Worm (Caenorhabditis elegans) whole organism, L1 larva: ENCODE measurements around the gene C50H11.13.
"Not testable (repeated sequence)": the region's sequence is repeated elsewhere in the genome, so short reads cannot be mapped to it uniquely, and the experiment has no call there.

ENCODE experiments used
- C34B4.2 ChIP-seq: sonication (generic microtip); optimal IDR thresholded peaks from 2 replicates; lab custom pipeline; 2017; ENCODE audit warnings: mild to moderate bottlenecking, missing genetic modification characterization, missing compliant biosample characterization
- F16B12.6 ChIP-seq: fragments of 150-350 bp; optimal IDR thresholded peaks from 2 replicates; lab custom pipeline; 2014; ENCODE audit warnings: missing biosample characterization, missing genetic modification characterization
- blmp-1 ChIP-seq: fragments of 150-350 bp; optimal IDR thresholded peaks from 2 replicates; lab custom pipeline; 2014; ENCODE audit warnings: missing biosample characterization, missing genetic modification characterization
- ceh-82 ChIP-seq, 3 experiments: fragments of 150-350 bp in 1 of 3; sonication (generic microtip) in 2 of 3; optimal IDR thresholded peaks; 2 replicates each; lab custom pipeline; 2014 to 2017; ENCODE audit warnings: missing biosample characterization in 3 of 3, missing genetic modification characterization in 3 of 3
- ceh-88 ChIP-seq: fragments of 200-800 bp; sonication (Bioruptor generic); IDR thresholded peaks from 2 replicates; pipeline ENCODE4 v1.3.6; 2022; ENCODE audit warnings: missing genetic modification characterization, missing compliant biosample characterization
- dpl-1 ChIP-seq, 3 experiments: fragments of 150-350 bp in 2 of 3; sonication (generic microtip) in 1 of 3; optimal IDR thresholded peaks; 2 replicates each; lab custom pipeline; 2014 to 2017; ENCODE audit warnings: missing biosample characterization in 3 of 3, missing genetic modification characterization in 3 of 3, missing genetic modification reagents in 3 of 3
- efl-1 ChIP-seq, 4 experiments: fragments of 150-350 bp; optimal IDR thresholded peaks in 3 of 4; peaks in 1 of 4; 1 replicate in 1 of 4; 2 replicates in 3 of 4; lab custom pipeline; 2014; ENCODE audit warnings: missing biosample characterization in 2 of 4, missing genetic modification characterization in 2 of 4, missing genetic modification reagents in 2 of 4
- efl-3 ChIP-seq: fragments of 200-800 bp; sonication (Bioruptor generic); optimal IDR thresholded peaks from 2 replicates; lab custom pipeline; 2018; ENCODE audit warnings: mild to moderate bottlenecking, missing genetic modification characterization, missing compliant biosample characterization
- fkh-8 ChIP-seq: sonication (generic microtip); optimal IDR thresholded peaks from 2 replicates; lab custom pipeline; 2016; ENCODE audit warnings: mild to moderate bottlenecking, missing genetic modification characterization, missing compliant biosample characterization
- fos-1 ChIP-seq: fragments of 150-350 bp; optimal IDR thresholded peaks from 2 replicates; lab custom pipeline; 2014; ENCODE audit warnings: missing biosample characterization, missing genetic modification characterization
- hpl-2 ChIP-seq: fragments of 150-350 bp; optimal IDR thresholded peaks from 2 replicates; lab custom pipeline; 2014; ENCODE audit warnings: missing biosample characterization, missing genetic modification reagents, missing genetic modification characterization
- isw-1 ChIP-seq: fragments of 200-800 bp; sonication (Bioruptor generic); IDR thresholded peaks from 2 replicates; pipeline ENCODE4 v1.3.6; 2022; ENCODE audit warnings: missing genetic modification characterization, missing compliant biosample characterization
- jun-1 ChIP-seq: fragments of 150-350 bp; optimal IDR thresholded peaks from 2 replicates; lab custom pipeline; 2014; ENCODE audit warnings: missing biosample characterization, missing genetic modification reagents, missing genetic modification characterization
- lin-13 ChIP-seq: fragments of 150-350 bp; optimal IDR thresholded peaks from 2 replicates; lab custom pipeline; 2014; ENCODE audit warnings: missing biosample characterization, missing genetic modification reagents, missing genetic modification characterization
- lin-35 ChIP-seq, 2 experiments: fragments of 150-350 bp; optimal IDR thresholded peaks; 2 replicates each; lab custom pipeline; 2014; ENCODE audit warnings: missing biosample characterization in 2 of 2, missing genetic modification characterization in 2 of 2, missing genetic modification reagents in 2 of 2
- lir-3 ChIP-seq: sonication (generic microtip); optimal IDR thresholded peaks from 2 replicates; lab custom pipeline; 2016; ENCODE audit warnings: mild to moderate bottlenecking, missing genetic modification characterization, moderate library complexity, missing compliant biosample characterization; ENCODE audit not compliant: poor library complexity
- mab-9 ChIP-seq: fragments of 200-800 bp; sonication (Bioruptor generic); IDR thresholded peaks from 2 replicates; pipeline ENCODE4 v1.3.6; 2022; ENCODE audit warnings: missing genetic modification reagents, missing genetic modification characterization, missing compliant biosample characterization
- mdl-1 ChIP-seq, 2 experiments: fragments of 150-350 bp; optimal IDR thresholded peaks; 2 replicates each; lab custom pipeline; 2014 to 2017; ENCODE audit warnings: missing biosample characterization in 2 of 2, missing genetic modification characterization in 2 of 2, inconsistent platforms in 1 of 2
- mef-2 ChIP-seq: fragments of 150-350 bp; optimal IDR thresholded peaks from 2 replicates; lab custom pipeline; 2014; ENCODE audit warnings: missing biosample characterization, missing genetic modification characterization
- mep-1 ChIP-seq: fragments of 150-350 bp; optimal IDR thresholded peaks from 2 replicates; lab custom pipeline; 2014; ENCODE audit warnings: missing biosample characterization, missing genetic modification characterization
- nhr-20 ChIP-seq: sonication (generic microtip); optimal IDR thresholded peaks from 2 replicates; lab custom pipeline; 2016; ENCODE audit warnings: mild to moderate bottlenecking, missing genetic modification characterization, missing compliant biosample characterization
- nhr-237 ChIP-seq: fragments of 150-350 bp; optimal IDR thresholded peaks from 2 replicates; lab custom pipeline; 2014; ENCODE audit warnings: missing biosample characterization, missing genetic modification characterization
- nhr-47 ChIP-seq: sonication (generic microtip); optimal IDR thresholded peaks from 2 replicates; lab custom pipeline; 2016; ENCODE audit warnings: mild to moderate bottlenecking, missing genetic modification characterization, moderate library complexity, missing compliant biosample characterization
- nhr-71 ChIP-seq: sonication (generic microtip); optimal IDR thresholded peaks from 2 replicates; lab custom pipeline; 2016; ENCODE audit warnings: mild to moderate bottlenecking, missing genetic modification characterization, moderate library complexity, missing compliant biosample characterization
- nhr-76 ChIP-seq: sonication (generic microtip); optimal IDR thresholded peaks from 2 replicates; lab custom pipeline; 2017; ENCODE audit warnings: missing biosample characterization, missing genetic modification characterization
- nhr-85 ChIP-seq: sonication (generic microtip); peaks from one replicate; lab custom pipeline; 2016; ENCODE audit warnings: missing genetic modification characterization, inconsistent platforms, missing compliant biosample characterization
- nhr-90 ChIP-seq: sonication (generic microtip); optimal IDR thresholded peaks from 2 replicates; lab custom pipeline; 2016; ENCODE audit warnings: mild to moderate bottlenecking, missing genetic modification characterization, missing compliant biosample characterization; ENCODE audit not compliant: poor library complexity
- skn-1 ChIP-seq: fragments of 150-350 bp; optimal IDR thresholded peaks from 2 replicates; lab custom pipeline; 2014; ENCODE audit warnings: missing biosample characterization, missing genetic modification characterization
- snpc-4 ChIP-seq: fragments of 150-350 bp; optimal IDR thresholded peaks from 2 replicates; lab custom pipeline; 2014; ENCODE audit warnings: missing biosample characterization, missing genetic modification characterization
- snu-23 ChIP-seq: sonication (generic microtip); optimal IDR thresholded peaks from 2 replicates; lab custom pipeline; 2016; ENCODE audit warnings: missing genetic modification characterization, missing compliant biosample characterization
- sox-4 ChIP-seq: sonication (generic microtip); optimal IDR thresholded peaks from 2 replicates; lab custom pipeline; 2016; ENCODE audit warnings: missing genetic modification characterization, missing compliant biosample characterization
- unc-98 ChIP-seq: fragments of 200-800 bp; sonication (Bioruptor generic); IDR thresholded peaks from 2 replicates; pipeline ENCODE4 v1.3.6; 2022; ENCODE audit warnings: missing genetic modification characterization, missing compliant biosample characterization
- ztf-4 ChIP-seq: fragments of 150-350 bp; optimal IDR thresholded peaks from 2 replicates; lab custom pipeline; 2014; ENCODE audit warnings: missing biosample characterization, missing genetic modification characterization

C50H11.13 gene

ce11 chrV:3106785-3107184, 35.3 kb upstream of the C50H11.13 start:
- TF ChIP-seq ceh-88 (no peak), snpc-4 (peak; percentile 25)

- TF ChIP-seq F16B12.6 (tag; lab: Kevin White, UChicago), result no peak
- TF ChIP-seq fkh-8 (tag; lab: Kevin White, UChicago), result no peak
- no peak for TF ChIP-seq C34B4.2 (tag; lab: Kevin White, UChicago)
- no peak for TF ChIP-seq fos-1
- TF ChIP-seq lir-3 (tag; lab: Kevin White, UChicago), result no peak
- TF ChIP-seq mef-2, result no peak
Measured at ce11 chrV:3105810-3106209, 34.4 kb upstream of the C50H11.13 start, which contains the start of gene str-69. TSS of gene str-69 (minus strand) at chrV:3105910.

- no peak for TF ChIP-seq skn-1
- TF ChIP-seq efl-3 (GFP tag; lab: Kevin White, UChicago), result no peak
- TF ChIP-seq ztf-4 (tag; lab: Kevin White, UChicago), result no peak
- no peak for TF ChIP-seq isw-1 (GFP tag; lab: Robert Waterston, UW)
Measured at ce11 chrV:3104134-3104533, 32.7 kb upstream of the C50H11.13 start, which contains the start of gene str-66. TSS of gene str-66 (minus strand) at chrV:3104234.

ce11 chrV:3102049-3102448, 30.6 kb upstream of the C50H11.13 start, which contains the start of gene Y73C8C.4:
TSS of gene Y73C8C.4 (minus strand) at chrV:3102149.
- not testable (repeated sequence) for TF ChIP-seq unc-98 (GFP tag; lab: Robert Waterston, UW); snu-23; nhr-76 (tag; lab: Kevin White, UChicago)

- TF ChIP-seq nhr-20 (tag; lab: Kevin White, UChicago) (no peak), sox-4 (no peak), mef-2 (no peak), hpl-2 (GFP tag; lab: Kevin White, UChicago) (no peak), C34B4.2 (tag; lab: Kevin White, UChicago) (no peak), efl-3 (GFP tag; lab: Kevin White, UChicago) (no peak), lin-35 (GFP tag; optimal IDR thresholded peaks at IDR 0.05; lab: Kevin White, UChicago) (no peak), mab-9 (no peak)
Measured at ce11 chrV:3100527-3100926, 29.1 kb upstream of the C50H11.13 start.

- TF ChIP-seq lir-3 (tag; lab: Kevin White, UChicago), result no peak
- TF ChIP-seq C34B4.2 (tag; lab: Kevin White, UChicago), result no peak
- TF ChIP-seq blmp-1 (tag; lab: Kevin White, UChicago), result no peak
- TF ChIP-seq nhr-71, result peak; percentile 32
- TF ChIP-seq dpl-1 (GFP tag; optimal IDR thresholded peaks at IDR 0.05; lab: Kevin White, UChicago), result peak in 2 of 3 experiments; percentile 6 to 14
- TF ChIP-seq efl-1 (optimal IDR thresholded peaks at IDR 0.05; lab: Kevin White, UChicago), result peak; percentile 39 to 51
- TF ChIP-seq efl-1 (GFP tag; optimal IDR thresholded peaks at IDR 0.05 in 1 of 2; lab: Kevin White, UChicago), result peak in 1 of 2 experiments; percentile 3
- peak; percentile 8 for TF ChIP-seq mep-1
- no peak for TF ChIP-seq nhr-90 (tag; lab: Kevin White, UChicago)
- TF ChIP-seq nhr-20 (tag; lab: Kevin White, UChicago), result peak; percentile 23
- no peak for TF ChIP-seq lin-13 (GFP tag; lab: Kevin White, UChicago)
- TF ChIP-seq ceh-82 (tag; optimal IDR thresholded peaks at IDR 0.05; lab: Kevin White, UChicago), result peak in 1 of 3 experiments; percentile 7
- TF ChIP-seq nhr-237 (tag; lab: Kevin White, UChicago), result no peak
- TF ChIP-seq efl-3 (GFP tag; lab: Kevin White, UChicago), result no peak
- no peak for TF ChIP-seq jun-1 (tag; lab: Kevin White, UChicago)
- TF ChIP-seq nhr-85 (tag; lab: Kevin White, UChicago), result peak; percentile 54
- TF ChIP-seq nhr-47, result no peak
- peak in 1 of 2 experiments; percentile 17 for TF ChIP-seq lin-35 (GFP tag; optimal IDR thresholded peaks at IDR 0.05; lab: Kevin White, UChicago)
- TF ChIP-seq mdl-1 (tag; optimal IDR thresholded peaks at IDR 0.05; lab: Kevin White, UChicago), result no peak
Measured at ce11 chrV:3094351-3094750, 22.9 kb upstream of the C50H11.13 start, which contains the start of gene cyp-33C9. TSS of gene cyp-33C9 (minus strand) at chrV:3094561.
